Worm (Caenorhabditis elegans): ENCODE data around the gene C35A5.8.

C35A5.8 gene

DNA sequence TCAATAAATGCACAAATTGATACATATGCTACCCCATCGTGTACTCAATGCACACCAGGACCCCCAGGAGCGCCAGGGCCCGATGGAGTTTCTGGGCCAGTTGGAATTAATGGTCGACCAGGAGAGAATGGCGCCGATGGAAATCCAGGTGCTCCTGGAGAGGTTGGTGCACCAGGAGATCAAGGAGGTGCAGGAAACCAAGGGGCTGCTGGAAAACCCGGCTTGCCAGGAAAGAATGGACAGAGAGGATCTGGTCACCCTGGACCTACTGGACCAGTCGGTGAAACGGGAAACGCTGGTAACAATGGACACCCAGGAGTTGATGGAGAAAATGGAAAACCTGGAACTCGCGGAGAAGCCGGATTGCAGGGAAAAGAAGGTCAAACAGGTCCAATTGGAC, 35.9 kb upstream of the C35A5.8 start:
- no peak for TF ChIP-seq tbx-7 (tag; optimal IDR thresholded peaks at IDR 0.05)
- TF ChIP-seq pag-3 (tag; optimal IDR thresholded peaks at IDR 0.05; ENCODE audit: borderline replicate concordance): no peak
- TF ChIP-seq pha-2 (tag; optimal IDR thresholded peaks at IDR 0.05): no peak
- TF ChIP-seq ceh-48 (tag; optimal IDR thresholded peaks at IDR 0.05): no peak
- TF ChIP-seq elt-4 (tag; optimal IDR thresholded peaks at IDR 0.05): peak; percentile 50
- no peak for TF ChIP-seq ceh-19 (GFP tag; optimal IDR thresholded peaks at IDR 0.05)

DNA sequence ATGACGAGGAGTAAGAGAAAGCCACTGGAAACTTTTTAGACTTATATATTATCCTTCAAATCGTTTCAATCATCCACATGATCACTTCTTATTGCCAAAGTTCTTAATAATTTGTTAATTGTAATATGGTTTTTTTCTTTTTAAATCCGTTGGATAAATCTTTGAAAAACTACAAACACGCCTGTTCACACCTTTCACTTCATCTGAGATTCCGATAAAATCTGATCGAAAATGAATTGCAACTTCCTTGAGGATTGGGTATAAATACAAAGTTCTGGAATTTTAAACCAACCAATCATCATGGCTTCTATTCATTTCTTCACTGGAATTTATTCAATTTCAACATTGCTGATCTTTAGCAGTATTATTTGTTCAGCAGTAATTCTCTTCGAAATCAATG, 34.9 kb upstream of the C35A5.8 start, which contains the start of gene col-152:
col-152 (plus strand) TSS at position 301 of the 400 bp plus-strand sequence.
- no peak for TF ChIP-seq lim-6 (tag; optimal IDR thresholded peaks at IDR 0.05)
- TF ChIP-seq unc-42 (tag; optimal IDR thresholded peaks at IDR 0.05): no peak
- no peak for TF ChIP-seq F13H6.1 (tag; optimal IDR thresholded peaks at IDR 0.05)
- no peak for TF ChIP-seq che-1 (tag; optimal IDR thresholded peaks at IDR 0.05)
- no peak for TF ChIP-seq ceh-30 (tag; optimal IDR thresholded peaks at IDR 0.05)
- TF ChIP-seq ceh-14 (tag; optimal IDR thresholded peaks at IDR 0.05): no peak
- TF ChIP-seq nfya-1 (tag; optimal IDR thresholded peaks at IDR 0.05): no peak
- no peak for TF ChIP-seq pat-9 (tag; optimal IDR thresholded peaks at IDR 0.05)
- TF ChIP-seq T23F11.4 (GFP tag; optimal IDR thresholded peaks at IDR 0.05): no peak
- TF ChIP-seq K02D7.2 (tag; optimal IDR thresholded peaks at IDR 0.05): no peak
- TF ChIP-seq pha-2 (tag; optimal IDR thresholded peaks at IDR 0.05): no peak
- TF ChIP-seq eyg-1 (tag; optimal IDR thresholded peaks at IDR 0.05): no peak
- TF ChIP-seq syd-9 (tag; optimal IDR thresholded peaks at IDR 0.05): no peak
- no peak for TF ChIP-seq mec-3 (tag; optimal IDR thresholded peaks at IDR 0.05; ENCODE audit: borderline replicate concordance)
- no peak for TF ChIP-seq ceh-48 (tag; optimal IDR thresholded peaks at IDR 0.05)
- TF ChIP-seq tbx-2 (tag; optimal IDR thresholded peaks at IDR 0.05): no peak
- TF ChIP-seq pros-1 (tag; optimal IDR thresholded peaks at IDR 0.05): no peak
- no peak for TF ChIP-seq hlh-6 (tag; optimal IDR thresholded peaks at IDR 0.05)
- TF ChIP-seq ceh-22 (tag; optimal IDR thresholded peaks at IDR 0.05): no peak

DNA sequence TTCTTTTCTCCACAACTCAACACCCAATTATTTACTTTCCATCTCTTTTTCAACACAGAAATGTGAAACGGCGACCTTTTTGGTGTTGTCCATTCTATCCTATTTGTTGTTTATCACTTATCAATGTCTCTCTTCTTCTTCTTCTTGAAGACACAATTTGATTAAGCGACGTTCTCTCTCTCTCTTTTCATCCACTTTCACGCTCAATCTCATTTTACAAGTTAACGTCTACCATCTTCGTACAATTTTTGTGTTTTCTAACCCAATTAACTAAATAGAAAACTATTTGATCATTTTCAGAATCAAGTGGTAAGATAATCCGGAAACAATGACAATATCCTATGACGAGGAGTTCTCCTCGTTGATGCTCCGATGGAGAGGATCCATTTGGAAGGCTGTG, 32.0 kb upstream of the C35A5.8 start, which contains the start of gene best-14:
best-14 (plus strand) TSS at position 301 of the 400 bp plus-strand sequence.
- TF ChIP-seq ahr-1 (tag; optimal IDR thresholded peaks at IDR 0.05) (no peak), ceh-22 (tag; optimal IDR thresholded peaks at IDR 0.05) (no peak), tbx-2 (tag; optimal IDR thresholded peaks at IDR 0.05) (no peak), ceh-14 (tag; optimal IDR thresholded peaks at IDR 0.05) (no peak), hlh-13 (GFP tag; optimal IDR thresholded peaks at IDR 0.05) (no peak)

DNA sequence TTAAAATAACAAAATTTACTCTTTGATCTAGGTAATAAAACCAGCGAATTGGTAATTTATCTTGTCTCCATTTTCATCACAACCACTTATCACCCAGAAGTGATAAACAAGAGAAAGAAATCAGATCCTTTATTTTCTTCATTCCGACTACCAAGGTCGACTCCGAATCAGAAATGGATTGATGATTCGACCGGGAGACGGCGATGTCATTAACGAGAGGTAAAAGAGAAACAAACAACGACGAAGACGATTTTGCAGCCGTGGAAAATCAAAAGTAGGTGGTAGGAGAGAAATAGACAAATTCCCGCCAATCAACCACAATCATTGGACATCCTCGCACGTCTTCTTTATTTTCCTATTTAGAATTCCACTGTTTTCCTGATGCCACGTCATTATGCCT, 31.4 kb upstream of the C35A5.8 start:
- TF ChIP-seq lin-11 (tag; optimal IDR thresholded peaks at IDR 0.05): no peak
- TF ChIP-seq odd-2 (tag; optimal IDR thresholded peaks at IDR 0.05): no peak
- no peak for TF ChIP-seq eyg-1 (tag; optimal IDR thresholded peaks at IDR 0.05)
- no peak for TF ChIP-seq unc-42 (tag; optimal IDR thresholded peaks at IDR 0.05)
- TF ChIP-seq T23F11.4 (GFP tag; optimal IDR thresholded peaks at IDR 0.05): no peak
- no peak for TF ChIP-seq C38D4.7 (GFP tag; optimal IDR thresholded peaks at IDR 0.05)

DNA sequence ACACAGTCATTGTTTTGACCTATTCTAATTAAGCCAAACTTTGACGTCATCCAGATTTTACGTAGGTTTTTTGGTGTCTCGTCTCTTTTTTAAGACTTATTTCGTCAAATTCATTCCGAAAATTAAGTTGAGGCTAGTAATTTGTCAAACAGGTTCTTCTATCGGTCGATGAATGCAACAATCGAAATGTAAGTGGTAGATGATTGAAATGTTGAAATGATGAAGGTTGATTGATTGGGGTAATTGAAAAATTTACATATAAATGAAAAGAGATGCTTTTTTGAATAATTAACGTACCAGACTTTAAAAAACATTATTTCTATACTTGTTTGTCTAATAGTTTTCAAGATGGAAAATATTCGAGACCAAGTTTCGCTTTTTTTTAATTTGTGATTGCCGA, 30.7 kb upstream of the C35A5.8 start:
- TF ChIP-seq unc-55 (GFP tag; optimal IDR thresholded peaks at IDR 0.05) (no peak), C08G9.2 (tag; optimal IDR thresholded peaks at IDR 0.05) (no peak), mec-3 (tag; optimal IDR thresholded peaks at IDR 0.05; ENCODE audit: borderline replicate concordance) (no peak)

DNA sequence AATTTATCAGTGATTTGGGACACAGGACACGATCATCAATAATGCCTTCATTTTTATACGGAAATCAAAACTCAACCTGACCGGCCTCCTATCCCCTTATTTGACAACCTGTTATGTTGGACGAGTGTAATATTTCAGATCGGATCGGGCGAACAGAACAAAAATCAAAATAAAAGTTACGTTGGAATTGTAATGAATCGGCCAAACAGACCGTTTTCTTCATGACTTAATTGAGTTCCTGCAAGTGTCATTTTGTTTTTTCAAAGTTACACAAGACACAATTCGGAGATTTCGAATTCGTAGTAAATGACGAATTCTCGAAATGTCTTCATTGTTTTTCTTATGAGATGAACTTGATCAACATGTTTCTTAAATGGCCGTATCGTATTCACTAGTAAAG, 29.5 kb upstream of the C35A5.8 start, which contains the start of gene F32G8.3:
F32G8.3 (minus strand) TSS at position 101 of the 400 bp plus-strand sequence.
- TF ChIP-seq zip-5 (tag; optimal IDR thresholded peaks at IDR 0.05) (no peak), ceh-24 (tag; optimal IDR thresholded peaks at IDR 0.05) (no peak), ref-2 (tag; optimal IDR thresholded peaks at IDR 0.05) (no peak), pqm-1 (tag; optimal IDR thresholded peaks at IDR 0.05) (no peak), ets-4 (tag; optimal IDR thresholded peaks at IDR 0.05) (no peak), elt-2 (tag; optimal IDR thresholded peaks at IDR 0.05) (no peak), fkh-10 (GFP tag; optimal IDR thresholded peaks at IDR 0.05) (no peak)

All from whole organism, late embryonic.